Fruit fly (Drosophila melanogaster): ENCODE results near the gene CG3699.

CG3699 gene

dm6 chrX:927209-927862 is 20.0 kb downstream of the CG3699 start, which contains the start of gene Lztr1 (continued):
- TF ChIP-seq her (GFP tag; optimal IDR thresholded peaks at IDR 0.05) (no peak), seq (GFP tag; IDR thresholded peaks at IDR 0.05) (no peak), CG8290 (GFP tag; optimal IDR thresholded peaks at IDR 0.05) (no peak), CG8290 (tag; optimal IDR thresholded peaks at IDR 0.05) (no peak), CG10321 (GFP tag; IDR thresholded peaks at IDR 0.05) (no peak), gem (tag; optimal IDR thresholded peaks at IDR 0.05) (no peak), HLH4C (GFP tag; IDR thresholded peaks at IDR 0.05; ENCODE audit: partially characterized antibody) (peak; percentile 41; the same call in 1 of the 3 replicates), tna (GFP tag; IDR thresholded peaks at IDR 0.05; ENCODE audit: partially characterized antibody) (no peak; the same call in 1 of the 2 replicates), ab (GFP tag; optimal IDR thresholded peaks at IDR 0.05) (no peak), oc (tag; optimal IDR thresholded peaks at IDR 0.05) (no peak), hb (GFP tag; IDR thresholded peaks at IDR 0.05; ENCODE audit: partially characterized antibody) (no peak), scrt (GFP tag; optimal IDR thresholded peaks at IDR 0.05) (no peak), crol (GFP tag; IDR thresholded peaks at IDR 0.05) (peak; percentile 55; the same call in 1 of the 2 replicates), mirr (GFP tag; optimal IDR thresholded peaks at IDR 0.05) (no peak), Ets65A (GFP tag) (no peak), E2f1 (GFP tag; IDR thresholded peaks at IDR 0.05) (no peak), CG16815 (GFP tag; optimal IDR thresholded peaks at IDR 0.05) (no peak), CG6654 (GFP tag; optimal IDR thresholded peaks at IDR 0.05) (no peak), abd-A (tag; optimal IDR thresholded peaks at IDR 0.05) (no peak), hbn (GFP tag; IDR thresholded peaks at IDR 0.05; ENCODE audit: partially characterized antibody) (no peak), Hr3 (GFP tag; optimal IDR thresholded peaks at IDR 0.05) (no peak), cg (GFP tag; optimal IDR thresholded peaks at IDR 0.05) (peak; percentile 52), lab (GFP tag; optimal IDR thresholded peaks at IDR 0.05) (no peak), sob (GFP tag; IDR thresholded peaks at IDR 0.05) (no peak), Dip3 (GFP tag; optimal IDR thresholded peaks at IDR 0.05) (no peak), CG4617 (GFP tag; optimal IDR thresholded peaks at IDR 0.05; ENCODE audit: borderline replicate concordance) (peak; percentile 54), lmd (GFP tag; IDR thresholded peaks at IDR 0.05) (no peak), Myb (GFP tag; optimal IDR thresholded peaks at IDR 0.05) (peak; percentile 86), prd (optimal IDR thresholded peaks at IDR 0.05) (no peak), prd (GFP tag; IDR thresholded peaks at IDR 0.05) (no peak), CG4820 (GFP tag; optimal IDR thresholded peaks at IDR 0.05) (no peak), gsb (GFP tag; IDR thresholded peaks at IDR 0.05) (no peak), CG11695 (GFP tag; IDR thresholded peaks at IDR 0.05) (no peak), ftz-f1 (GFP tag; optimal IDR thresholded peaks at IDR 0.05) (no peak), MBD-R2 (GFP tag; IDR thresholded peaks at IDR 0.05) (peak; percentile 45), maf-S (GFP tag; optimal IDR thresholded peaks at IDR 0.05) (no peak), CG10147 (GFP tag; optimal IDR thresholded peaks at IDR 0.05) (no peak), CG10543 (GFP tag; optimal IDR thresholded peaks at IDR 0.05) (no peak), trem (tag; optimal IDR thresholded peaks at IDR 0.05) (no peak), CG12659 (GFP tag; optimal IDR thresholded peaks at IDR 0.05) (peak; percentile 1), Dref (GFP tag; IDR thresholded peaks at IDR 0.05) (peak; percentile 63), C15 (GFP tag; IDR thresholded peaks at IDR 0.05) (no peak), kay (GFP tag; optimal IDR thresholded peaks at IDR 0.05) (no peak), Six4 (GFP tag; optimal IDR thresholded peaks at IDR 0.05) (no peak), CG6272 (GFP tag; IDR thresholded peaks at IDR 0.05) (no peak), rib (GFP tag; IDR thresholded peaks at IDR 0.05) (no peak), CG12744 (GFP tag; optimal IDR thresholded peaks at IDR 0.05) (no peak), CG12769 (tag; optimal IDR thresholded peaks at IDR 0.05) (no peak), Camta (GFP tag; optimal IDR thresholded peaks at IDR 0.05) (no peak), sens (GFP tag) (peak; percentile 3)

Data from whole organism, embryonic.